Fruit fly (Drosophila melanogaster): ENCODE results near the gene beta-PheRS.

The beta-PheRS gene

DNA sequence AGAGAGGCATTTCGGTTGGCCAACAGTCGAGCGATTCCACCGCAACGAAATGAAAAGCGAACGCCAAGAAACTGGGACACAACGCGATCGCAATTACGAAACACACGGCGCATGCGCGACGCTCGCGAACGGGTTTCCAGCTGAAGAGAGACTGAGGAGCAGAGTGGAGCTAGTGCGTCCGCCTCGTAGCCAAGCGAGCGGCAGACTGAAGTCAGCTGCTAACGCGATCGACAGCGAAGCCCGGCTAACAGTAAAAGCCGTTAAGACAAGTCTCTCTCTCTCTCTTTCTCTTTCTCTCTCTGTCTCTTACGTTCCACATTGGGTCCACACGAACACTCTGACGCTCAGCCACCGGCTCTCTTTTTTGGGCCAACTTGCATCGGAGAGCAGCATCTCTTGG is 33.9 kb downstream of the beta-PheRS start, which contains the start of gene CG17786 (continued):
- TF ChIP-seq slp2 (GFP tag; optimal IDR thresholded peaks at IDR 0.05): no peak
- peak; percentile 75; the same call in 2 of the 3 replicates for TF ChIP-seq ci (GFP tag; IDR thresholded peaks at IDR 0.05)
- no peak for TF ChIP-seq lilli (GFP tag; optimal IDR thresholded peaks at IDR 0.05)
- no peak for TF ChIP-seq jigr1 (GFP tag; IDR thresholded peaks at IDR 0.05)
- no peak for TF ChIP-seq Hr78 (GFP tag; optimal IDR thresholded peaks at IDR 0.05)
- peak; percentile 69 for TF ChIP-seq nom (GFP tag; optimal IDR thresholded peaks at IDR 0.05)
- TF ChIP-seq CG8944 (GFP tag; optimal IDR thresholded peaks at IDR 0.05): no peak
- TF ChIP-seq CG11247 (GFP tag; IDR thresholded peaks at IDR 0.05): no peak
- no peak for TF ChIP-seq HmgZ (tag; optimal IDR thresholded peaks at IDR 0.05)
- no peak for TF ChIP-seq CG6854 (GFP tag; optimal IDR thresholded peaks at IDR 0.05)
- TF ChIP-seq Drgx (GFP tag; IDR thresholded peaks at IDR 0.05): peak; percentile 55; the same call in 1 of the 2 replicates

DNA sequence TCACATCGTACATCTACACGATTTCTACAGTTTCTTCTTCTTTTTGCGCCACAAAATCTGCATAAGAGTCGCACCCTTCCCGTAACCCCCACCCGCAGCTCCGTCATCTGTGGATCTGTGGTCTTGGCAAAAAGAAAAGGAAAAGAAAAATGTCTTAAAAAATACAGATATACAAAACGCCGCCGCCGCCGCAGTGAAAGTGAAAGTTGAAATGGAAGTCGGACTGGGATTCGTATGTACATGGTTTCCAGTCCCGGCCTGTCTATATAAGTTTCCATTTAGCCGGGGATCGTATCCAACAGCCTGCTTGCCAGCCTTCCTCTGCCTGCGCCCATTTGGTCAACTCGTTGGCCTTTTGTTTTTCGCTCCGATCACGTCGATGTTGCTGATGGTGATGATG is 36.5 kb downstream of the beta-PheRS start:
- TF ChIP-seq pros (GFP tag; optimal IDR thresholded peaks at IDR 0.05) (peak; percentile 68), seq (GFP tag; IDR thresholded peaks at IDR 0.05) (no peak), zen (tag; optimal IDR thresholded peaks at IDR 0.05) (no peak), Blimp-1 (GFP tag; optimal IDR thresholded peaks at IDR 0.05) (peak; percentile 94)

DNA sequence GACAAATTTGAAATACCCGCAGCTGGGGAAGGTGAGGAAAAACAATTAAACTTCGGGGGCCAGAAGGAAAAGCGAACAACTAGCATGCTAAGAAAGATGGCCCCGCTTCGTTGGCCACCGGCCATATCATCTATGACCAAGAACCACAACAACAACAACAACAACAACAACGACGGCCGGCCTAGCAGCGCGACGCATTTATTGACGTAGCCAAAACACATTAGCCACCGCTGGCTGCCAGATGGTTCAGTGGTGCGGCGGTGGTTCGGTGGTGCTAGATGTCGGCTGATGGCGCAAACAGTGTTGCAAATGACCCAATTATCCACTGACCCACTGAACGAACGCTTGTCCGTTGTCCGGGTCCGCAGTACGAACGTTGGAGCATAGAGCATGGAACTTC is 38.8 kb downstream of the beta-PheRS start:
- TF ChIP-seq ken (GFP tag; IDR thresholded peaks at IDR 0.05) (no peak), vvl (GFP tag; IDR thresholded peaks at IDR 0.05) (peak; percentile 19; the same call in 1 of the 2 replicates), Doc2 (GFP tag; IDR thresholded peaks at IDR 0.05) (no peak), az2 (GFP tag; optimal IDR thresholded peaks at IDR 0.05) (no peak), Rfx (GFP tag; IDR thresholded peaks at IDR 0.05) (no peak), CG2678 (tag; optimal IDR thresholded peaks at IDR 0.05) (no peak), CG32532 (GFP tag; IDR thresholded peaks at IDR 0.05) (0 out of 2 replicates have a peak, but pooled peaks have one; percentile 12), Drgx (GFP tag; IDR thresholded peaks at IDR 0.05) (no peak), CG33557 (GFP tag; optimal IDR thresholded peaks at IDR 0.05) (no peak), toy (GFP tag; IDR thresholded peaks at IDR 0.05) (no peak), H2.0 (GFP tag; IDR thresholded peaks at IDR 0.05) (no peak), gsb-n (tag; optimal IDR thresholded peaks at IDR 0.05) (no peak), CG13296 (GFP tag; optimal IDR thresholded peaks at IDR 0.05) (no peak), Antp (GFP tag; optimal IDR thresholded peaks at IDR 0.05) (no peak), onecut (GFP tag; IDR thresholded peaks at IDR 0.05) (no peak), CG1024 (GFP tag; IDR thresholded peaks at IDR 0.05) (no peak), NK7.1 (GFP tag; optimal IDR thresholded peaks at IDR 0.05) (no peak), CG11504 (tag; optimal IDR thresholded peaks at IDR 0.05) (no peak), Dll (GFP tag; IDR thresholded peaks at IDR 0.05; ENCODE audit: partially characterized antibody) (0 out of 4 replicates have a peak, but pooled peaks have one; percentile 8), CG10366 (GFP tag; IDR thresholded peaks at IDR 0.05) (no peak), lilli (GFP tag; optimal IDR thresholded peaks at IDR 0.05) (no peak), Xrp1 (GFP tag; IDR thresholded peaks at IDR 0.05) (no peak), CG7745 (tag; optimal IDR thresholded peaks at IDR 0.05) (no peak), tin (GFP tag; optimal IDR thresholded peaks at IDR 0.05) (no peak), CG4360 (GFP tag; IDR thresholded peaks at IDR 0.05) (peak; percentile 66), pan (optimal IDR thresholded peaks at IDR 0.05) (no peak), pan (GFP tag; optimal IDR thresholded peaks at IDR 0.05 in 1 of 2, IDR thresholded peaks at IDR 0.05 in 1 of 2) (peak in 1 of 2 experiments; percentile 26), twi (tag; optimal IDR thresholded peaks at IDR 0.05) (peak; percentile 54), tap (tag; optimal IDR thresholded peaks at IDR 0.05) (no peak), pita (GFP tag; optimal IDR thresholded peaks at IDR 0.05) (no peak), CG7928 (GFP tag; optimal IDR thresholded peaks at IDR 0.05) (no peak), chm (GFP tag; IDR thresholded peaks at IDR 0.05) (no peak), BtbVII (GFP tag; optimal IDR thresholded peaks at IDR 0.05) (no peak)

All from whole organism, embryonic.